Worm (Caenorhabditis elegans): ENCODE results near the gene mms-19.

ce11 chrV:5484866-5485265 lies 29.3 kb upstream of the mms-19 start, which contains the start of gene srg-65:
- TF ChIP-seq lin-40 (tag; optimal IDR thresholded peaks at IDR 0.05): no peak
- TF ChIP-seq attf-3 (GFP tag; conservative IDR thresholded peaks at IDR 0.05): no peak
- TF ChIP-seq ztf-6 (GFP tag; IDR thresholded peaks at IDR 0.05): no peak
- no peak for TF ChIP-seq mxl-1 (tag; optimal IDR thresholded peaks at IDR 0.05)
- no peak for TF ChIP-seq unc-130 (GFP tag; optimal IDR thresholded peaks at IDR 0.05)
- TF ChIP-seq somi-1 (GFP tag; optimal IDR thresholded peaks at IDR 0.05): no peak
- no peak for TF ChIP-seq F49E8.2 (tag; optimal IDR thresholded peaks at IDR 0.05; ENCODE audit: insufficient read depth)
- TF ChIP-seq sea-2 (GFP tag; IDR thresholded peaks at IDR 0.05): no peak
- TF ChIP-seq bed-1 (GFP tag; IDR thresholded peaks at IDR 0.05): no peak
- TF ChIP-seq nfya-1 (tag; optimal IDR thresholded peaks at IDR 0.05; ENCODE audit: borderline replicate concordance, insufficient read depth): no peak
- TF ChIP-seq Y53F4B.3 (GFP tag; IDR thresholded peaks at IDR 0.05): no peak
- TF ChIP-seq die-1 (tag; optimal IDR thresholded peaks at IDR 0.05): no peak
- TF ChIP-seq mcd-1 (GFP tag; IDR thresholded peaks at IDR 0.05): no peak
- no peak for TF ChIP-seq hmg-1.2 (GFP tag; IDR thresholded peaks at IDR 0.05)

Data from whole organism, young adult.